Worm (Caenorhabditis elegans): ENCODE results near the gene T23F2.2.

T23F2.2 gene

ce11 chrX:5479876-5480580 lies 25.0 kb downstream of the T23F2.2 start (continued):
- TF ChIP-seq K09A11.1 (tag; optimal IDR thresholded peaks at IDR 0.05; ENCODE audit: insufficient read depth) (no peak), ceh-30 (tag; optimal IDR thresholded peaks at IDR 0.05) (no peak), F13H6.1 (tag; optimal IDR thresholded peaks at IDR 0.05) (peak; percentile 38), ama-1 (optimal IDR thresholded peaks at IDR 0.05) (peak; percentile 74), hlh-15 (tag; optimal IDR thresholded peaks at IDR 0.05) (no peak), lim-6 (tag; optimal IDR thresholded peaks at IDR 0.05) (no peak), Y22D7AL.16 (tag; optimal IDR thresholded peaks at IDR 0.05) (no peak), dve-1 (tag; optimal IDR thresholded peaks at IDR 0.05) (no peak), ceh-6 (GFP tag; optimal IDR thresholded peaks at IDR 0.05) (no peak), pat-9 (tag; optimal IDR thresholded peaks at IDR 0.05) (no peak), hlh-13 (GFP tag; optimal IDR thresholded peaks at IDR 0.05) (no peak), ahr-1 (tag; optimal IDR thresholded peaks at IDR 0.05) (no peak), fax-1 (tag; optimal IDR thresholded peaks at IDR 0.05) (no peak), pax-1 (tag; optimal IDR thresholded peaks at IDR 0.05) (no peak), ceh-9 (tag; optimal IDR thresholded peaks at IDR 0.05) (no peak), hlh-6 (tag; optimal IDR thresholded peaks at IDR 0.05) (no peak), tbx-2 (tag; optimal IDR thresholded peaks at IDR 0.05) (peak; percentile 68), sox-4 (tag; optimal IDR thresholded peaks at IDR 0.05) (no peak), mec-3 (tag; optimal IDR thresholded peaks at IDR 0.05; ENCODE audit: borderline replicate concordance) (no peak), eyg-1 (tag; optimal IDR thresholded peaks at IDR 0.05) (no peak), fkh-6 (tag; optimal IDR thresholded peaks at IDR 0.05) (peak; percentile 16), pag-3 (tag; optimal IDR thresholded peaks at IDR 0.05; ENCODE audit: borderline replicate concordance) (no peak), ref-2 (tag; optimal IDR thresholded peaks at IDR 0.05) (peak; percentile 58), ceh-22 (tag; optimal IDR thresholded peaks at IDR 0.05) (no peak), nfya-1 (tag; optimal IDR thresholded peaks at IDR 0.05) (peak; percentile 52), ceh-48 (tag; optimal IDR thresholded peaks at IDR 0.05) (no peak), unc-3 (GFP tag; conservative IDR thresholded peaks at IDR 0.05) (no peak), unc-3 (tag; optimal IDR thresholded peaks at IDR 0.05) (no peak), madf-2 (tag; optimal IDR thresholded peaks at IDR 0.05) (no peak), ceh-18 (tag; optimal IDR thresholded peaks at IDR 0.05) (no peak), pha-4 (tag; optimal IDR thresholded peaks at IDR 0.05) (no peak), elt-2 (tag; optimal IDR thresholded peaks at IDR 0.05) (peak; percentile 38), ceh-34 (tag; optimal IDR thresholded peaks at IDR 0.05) (peak; percentile 60), ceh-31 (tag; optimal IDR thresholded peaks at IDR 0.05) (no peak), hlh-8 (tag; optimal IDR thresholded peaks at IDR 0.05) (no peak)

ce11 chrX:5479300-5479811 lies 25.7 kb downstream of the T23F2.2 start, which contains the start of gene dlg-1:
TSS of gene dlg-1 (plus strand) at chrX:5479700.
- TF ChIP-seq ztf-16 (tag; optimal IDR thresholded peaks at IDR 0.05), result no peak
- no peak for TF ChIP-seq Y22D7AL.16 (tag; optimal IDR thresholded peaks at IDR 0.05)
- TF ChIP-seq pros-1 (tag; optimal IDR thresholded peaks at IDR 0.05), result no peak
- no peak for TF ChIP-seq sox-2 (GFP tag; IDR thresholded peaks at IDR 0.05)
- no peak for TF ChIP-seq npax-4 (tag; optimal IDR thresholded peaks at IDR 0.05)
- TF ChIP-seq nhr-232 (tag; optimal IDR thresholded peaks at IDR 0.05), result no peak
- TF ChIP-seq gmeb-2 (tag; optimal IDR thresholded peaks at IDR 0.05), result no peak
- no peak for TF ChIP-seq ceh-22 (tag; optimal IDR thresholded peaks at IDR 0.05)
- TF ChIP-seq che-1 (tag; optimal IDR thresholded peaks at IDR 0.05), result no peak
- TF ChIP-seq pha-4 (tag; optimal IDR thresholded peaks at IDR 0.05), result no peak
- no peak for TF ChIP-seq unc-42 (tag; optimal IDR thresholded peaks at IDR 0.05)
- no peak for TF ChIP-seq ceh-24 (tag; optimal IDR thresholded peaks at IDR 0.05)

Measured in whole organism, late embryonic.